Worm (Caenorhabditis elegans) whole organism, L2 larva: ENCODE results near the gene C34F6.10.

Experiments
- lin-39 ChIP-seq: fragments of 150-350 bp; optimal IDR thresholded peaks from 2 replicates; lab custom pipeline; 2014; ENCODE audit warnings: missing biosample characterization, missing genetic modification reagents, missing genetic modification characterization
- mdl-1 ChIP-seq, 2 experiments: fragments of 150-350 bp in 1 of 2; sonication (generic microtip) in 1 of 2; optimal IDR thresholded peaks; 2 replicates each; lab custom pipeline; 2017; ENCODE audit warnings: missing biosample characterization in 2 of 2, missing genetic modification characterization in 2 of 2

- TF ChIP-seq mdl-1 (tag; optimal IDR thresholded peaks at IDR 0.05; lab: Kevin White, UChicago): no peak
- no peak for TF ChIP-seq lin-39 (tag; lab: Kevin White, UChicago)
These were observed 49.5 kb upstream of the C34F6.10 start for ce11 chrX:11289925-11290324.
